Fruit fly (Drosophila melanogaster): ENCODE data around the gene Cont.

The Cont gene

DNA sequence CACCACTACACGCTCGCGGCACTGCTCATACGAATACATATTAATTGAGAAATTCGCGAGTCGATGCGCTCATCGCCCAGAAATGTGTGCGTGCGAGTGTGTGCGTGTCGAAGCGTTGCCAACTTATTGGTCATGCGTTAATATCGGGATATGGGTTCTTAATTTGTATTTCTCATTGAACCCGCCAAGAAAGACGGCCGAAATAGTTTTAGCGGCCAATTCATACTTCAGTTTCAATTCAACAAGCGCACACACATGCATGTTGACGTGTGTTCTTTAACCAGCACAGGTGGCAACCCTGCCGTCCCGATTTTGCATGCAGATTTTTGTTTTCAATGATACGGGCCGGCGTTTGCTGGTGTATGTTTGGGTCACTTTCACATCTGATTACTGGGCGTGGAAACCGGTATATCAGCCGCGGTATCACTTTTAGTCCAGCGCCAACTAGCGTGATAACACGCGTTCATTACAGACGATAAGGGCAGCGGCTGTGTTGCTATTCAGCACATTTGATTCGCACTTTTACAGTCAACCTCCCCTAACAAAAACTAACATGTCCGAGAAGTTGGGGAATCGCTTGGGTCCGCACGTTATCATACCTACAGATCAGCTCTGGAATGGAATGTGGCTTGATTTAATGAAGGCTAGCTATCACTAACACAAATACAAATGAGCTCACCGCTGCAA is 22.7 kb downstream of the Cont start (continued):
- TF ChIP-seq Sox15 (GFP tag; optimal IDR thresholded peaks at IDR 0.05) (no peak), Eip78C (GFP tag) (peak; percentile 86), CG1621 (tag; optimal IDR thresholded peaks at IDR 0.05) (no peak), CG8632 (GFP tag; optimal IDR thresholded peaks at IDR 0.05) (no peak), ss (GFP tag; optimal IDR thresholded peaks at IDR 0.05) (peak; percentile 29 to 36), Lpt (GFP tag; optimal IDR thresholded peaks at IDR 0.05) (no peak), fd59A (GFP tag; optimal IDR thresholded peaks at IDR 0.05) (no peak), fd85E (GFP tag; optimal IDR thresholded peaks at IDR 0.05) (no peak), eg (GFP tag; IDR thresholded peaks at IDR 0.05) (peak; percentile 35), dac (GFP tag; optimal IDR thresholded peaks at IDR 0.05) (no peak), cyc (GFP tag; optimal IDR thresholded peaks at IDR 0.05) (peak; percentile 43), CG9139 (GFP tag; optimal IDR thresholded peaks at IDR 0.05) (no peak), Hr38 (GFP tag; optimal IDR thresholded peaks at IDR 0.05) (no peak), CG6808 (GFP tag; optimal IDR thresholded peaks at IDR 0.05) (no peak), CG8119 (GFP tag; IDR thresholded peaks at IDR 0.05) (no peak), Met (GFP tag; optimal IDR thresholded peaks at IDR 0.05) (no peak), svp (GFP tag) (peak; percentile 92), CG10631 (GFP tag; optimal IDR thresholded peaks at IDR 0.05) (peak; percentile 37), CG11902 (GFP tag; optimal IDR thresholded peaks at IDR 0.05) (peak; percentile 9), CG3032 (tag; optimal IDR thresholded peaks at IDR 0.05) (peak; percentile 3), Blimp-1 (GFP tag; optimal IDR thresholded peaks at IDR 0.05) (peak; percentile 94), CG8319 (GFP tag; optimal IDR thresholded peaks at IDR 0.05) (no peak), Ets21C (GFP tag; optimal IDR thresholded peaks at IDR 0.05) (peak; percentile 45), Smox (GFP tag; optimal IDR thresholded peaks at IDR 0.05) (peak; percentile 47), lz (GFP tag; optimal IDR thresholded peaks at IDR 0.05) (peak; percentile 28), achi (GFP tag; optimal IDR thresholded peaks at IDR 0.05) (peak; percentile 38), CG15336 (GFP tag; IDR thresholded peaks at IDR 0.05) (peak; percentile 45), CG11762 (GFP tag; optimal IDR thresholded peaks at IDR 0.05; ENCODE audit: insufficient read depth) (peak; percentile 25), Hr4 (GFP tag; optimal IDR thresholded peaks at IDR 0.05) (peak; percentile 45)

DNA sequence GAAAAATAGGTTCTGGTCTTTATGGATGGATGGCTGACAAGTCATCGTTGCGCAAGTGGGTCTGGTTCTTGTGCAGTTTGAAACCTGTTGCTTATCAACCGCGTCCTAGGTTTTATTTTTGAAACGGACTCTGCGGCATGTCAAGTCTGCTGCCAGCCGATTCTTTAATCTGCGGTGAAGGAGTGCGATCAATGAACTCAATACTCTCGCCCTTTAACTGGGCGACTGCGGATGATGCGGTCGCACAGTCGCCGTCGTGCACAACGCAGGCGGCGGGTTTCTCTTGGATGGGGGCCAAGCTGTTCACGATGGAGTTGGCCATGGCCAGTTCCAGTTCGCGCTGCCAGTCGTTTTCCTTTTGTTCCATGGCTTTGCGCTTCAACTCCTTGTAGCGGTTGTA is 26.2 kb downstream of the Cont start:
- no peak for TF ChIP-seq CG10669 (GFP tag; optimal IDR thresholded peaks at IDR 0.05)
- peak; percentile 60 for TF ChIP-seq svp (GFP tag)

DNA sequence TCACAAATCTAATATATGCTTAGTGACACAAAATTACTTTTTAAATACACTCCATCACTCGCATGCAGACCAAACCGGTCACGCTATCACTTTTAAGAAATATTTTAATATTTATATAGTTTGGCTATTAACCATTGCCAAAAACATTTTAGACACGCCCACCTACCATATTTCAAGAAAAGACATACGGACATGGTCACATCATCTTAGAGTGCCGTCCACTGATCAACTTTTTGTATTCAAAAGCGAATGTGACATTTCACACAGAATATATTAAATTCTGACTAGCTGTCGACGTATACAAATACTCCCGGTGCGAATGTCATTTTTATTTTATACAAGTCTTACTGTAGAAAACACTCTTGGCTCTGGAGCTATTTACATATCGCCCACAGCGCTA is 35.0 kb downstream of the Cont start, which contains the start of gene CG31528:
Gene CG31528 (plus strand): TSS at position 301 of the 400 bp plus-strand sequence.
- TF ChIP-seq Sox14 (GFP tag; optimal IDR thresholded peaks at IDR 0.05) (no peak), Blimp-1 (GFP tag; optimal IDR thresholded peaks at IDR 0.05) (no peak), acj6 (GFP tag; optimal IDR thresholded peaks at IDR 0.05) (no peak), Lpt (GFP tag; optimal IDR thresholded peaks at IDR 0.05) (no peak), CG8632 (GFP tag; optimal IDR thresholded peaks at IDR 0.05) (no peak), Eip93F (GFP tag; optimal IDR thresholded peaks at IDR 0.05) (no peak), OdsH (GFP tag; optimal IDR thresholded peaks at IDR 0.05) (no peak), fd59A (GFP tag; optimal IDR thresholded peaks at IDR 0.05) (no peak), CG3919 (GFP tag; optimal IDR thresholded peaks at IDR 0.05) (no peak), vri (GFP tag; optimal IDR thresholded peaks at IDR 0.05) (no peak), fkh (GFP tag; optimal IDR thresholded peaks at IDR 0.05) (no peak), Hr38 (GFP tag; optimal IDR thresholded peaks at IDR 0.05) (no peak), esn (GFP tag; optimal IDR thresholded peaks at IDR 0.05) (no peak), CG10669 (GFP tag; optimal IDR thresholded peaks at IDR 0.05) (no peak), Eip78C (GFP tag) (no peak), lz (GFP tag; optimal IDR thresholded peaks at IDR 0.05) (no peak), Hr39 (GFP tag; optimal IDR thresholded peaks at IDR 0.05) (no peak), Ets96B (tag; optimal IDR thresholded peaks at IDR 0.05) (no peak)

All from whole organism, prepupa.